Fruit fly (Drosophila melanogaster) whole organism: ENCODE data around the gene CG8915.

ENCODE experiments used
- CG8478 ChIP-seq: fragments of >200 bp; optimal IDR thresholded peaks from 2 replicates; lab custom pipeline; 2018; ENCODE audit warnings: inconsistent platforms
- Dll ChIP-seq: fragments of >200 bp; optimal IDR thresholded peaks from 2 replicates; lab custom pipeline; 2017
- EcR ChIP-seq, 2 experiments: fragments of >200 bp; optimal IDR thresholded peaks; 2 replicates each; lab custom pipeline; 2017; ENCODE audit warnings: missing biosample characterization in 2 of 2, missing genetic modification characterization in 2 of 2, missing genetic modification reagents in 2 of 2
- pan ChIP-seq: fragments of >200 bp; optimal IDR thresholded peaks from 2 replicates; lab custom pipeline; 2017
- psq ChIP-seq: fragments of >200 bp; optimal IDR thresholded peaks from 2 replicates; lab custom pipeline; 2017
- usp ChIP-seq: fragments of >200 bp; optimal IDR thresholded peaks from 2 replicates; lab custom pipeline; 2017; ENCODE audit warnings: missing biosample characterization, missing genetic modification characterization, mixed read lengths

CG8915 gene

DNA sequence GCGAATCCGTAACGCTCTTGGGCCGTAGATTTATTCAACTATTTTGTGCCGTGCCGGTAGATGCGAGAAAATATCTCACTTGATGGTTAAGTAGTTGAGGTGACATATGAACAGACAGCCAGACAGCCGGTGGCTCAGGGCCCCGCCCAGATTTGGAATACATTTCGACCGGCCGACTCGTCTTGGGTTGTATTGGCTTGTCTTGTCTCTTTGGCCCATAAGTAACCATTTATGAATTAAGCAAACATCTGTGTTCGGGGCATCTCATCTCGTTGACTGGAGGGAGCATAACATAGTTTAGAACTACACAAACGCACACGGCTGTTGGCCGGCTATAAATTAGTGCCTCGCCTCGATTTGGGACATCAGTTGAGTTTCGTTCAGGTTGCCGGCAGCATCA is 38.8 kb downstream of the CG8915 start, which contains the start of gene CG32564:
Gene CG32564, plus strand, starts transcription at position 362 of the 400 bp plus-strand sequence.
- no peak for TF ChIP-seq usp
- TF ChIP-seq pan (lab: Kevin White, UChicago) = no peak
- TF ChIP-seq Dll (lab: Kevin White, UChicago) = no peak
- TF ChIP-seq CG8478 = no peak
- no peak for TF ChIP-seq psq (lab: Kevin White, UChicago)
- no peak for TF ChIP-seq EcR (GFP tag; optimal IDR thresholded peaks at IDR 0.05; lab: Kevin White, UChicago)

DNA sequence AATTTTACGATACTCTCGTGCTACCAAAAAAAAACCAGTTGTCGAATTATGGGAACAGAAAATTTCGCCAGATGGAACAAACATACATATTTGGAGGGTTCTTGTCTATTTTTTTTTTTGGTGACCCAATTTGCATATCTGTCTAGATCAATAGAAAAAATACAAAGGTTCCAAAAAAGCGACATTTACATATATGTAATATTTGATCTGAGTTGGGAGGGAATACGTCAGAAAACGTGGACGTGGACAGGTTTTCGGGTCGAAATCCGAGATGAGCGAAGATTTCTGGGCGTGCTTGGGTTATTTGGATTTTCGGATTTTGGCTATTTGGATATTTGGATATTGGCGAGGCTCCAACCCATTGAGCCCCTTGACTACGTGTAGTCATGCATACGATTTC is 39.8 kb downstream of the CG8915 start:
- TF ChIP-seq usp (no peak), pan (lab: Kevin White, UChicago) (no peak), Dll (lab: Kevin White, UChicago) (no peak)

DNA sequence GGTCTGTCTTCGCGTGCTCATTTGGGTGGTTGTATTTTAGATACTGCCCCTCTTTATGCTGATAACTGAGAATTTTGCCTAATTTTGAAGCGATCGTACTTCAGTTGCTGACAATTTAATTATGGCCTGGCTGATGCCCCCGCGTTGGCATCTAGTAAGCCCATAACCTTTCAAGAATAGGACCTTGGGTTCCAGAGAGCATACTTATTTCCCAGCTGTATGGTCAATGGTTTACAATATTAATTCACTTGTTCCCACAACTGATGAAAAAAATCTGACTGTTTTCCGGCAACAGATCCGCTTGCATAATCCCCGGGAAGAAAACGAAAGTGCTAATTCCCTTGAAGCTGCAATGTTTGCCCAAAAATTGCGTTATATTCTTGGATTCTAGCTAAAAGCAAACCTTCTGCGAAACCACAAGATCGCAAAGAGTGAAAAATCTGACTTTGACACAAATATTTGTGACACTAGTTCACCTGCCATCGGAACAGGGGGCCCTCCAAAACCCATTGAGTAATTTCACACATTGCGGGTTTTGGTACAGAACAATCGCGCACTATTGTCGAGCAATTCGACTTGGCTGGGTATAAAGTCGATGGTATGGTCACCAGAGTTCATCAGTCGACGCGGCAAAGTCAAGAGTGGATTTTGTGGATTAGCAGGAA is 42.2 kb downstream of the CG8915 start, which contains the start of the genes TTLL1A and CG5070:
Gene TTLL1A, minus strand, starts transcription at position 101 of the 665 bp plus-strand sequence.
Gene CG5070, plus strand, starts transcription at position 615 of the 665 bp plus-strand sequence.
- TF ChIP-seq Dll (lab: Kevin White, UChicago) (no peak), pan (lab: Kevin White, UChicago) (no peak), usp (no peak), CG8478 (no peak), EcR (GFP tag; optimal IDR thresholded peaks at IDR 0.05; lab: Kevin White, UChicago) (no peak), psq (lab: Kevin White, UChicago) (no peak)
